Fruit fly (Drosophila melanogaster) whole organism, embryonic: Measurements from ENCODE around the gene JMJD4.

ENCODE experiments used
- Blimp-1 ChIP-seq: fragments of 200-800 bp; sonication (Bioruptor generic); optimal IDR thresholded peaks from 3 replicates; lab custom pipeline; 2018; ENCODE audit warnings: missing biosample characterization, missing genetic modification characterization, mild to moderate bottlenecking, moderate library complexity, missing genetic modification reagents
- CG4360 ChIP-seq: fragments of 200-800 bp; sonication (Bioruptor generic); IDR thresholded peaks from 2 replicates; pipeline ENCODE4 v1.3.6; 2022; ENCODE audit warnings: missing biosample characterization, missing genetic modification characterization
- CG6765 ChIP-seq: fragments of 200-800 bp; sonication (Bioruptor generic); optimal IDR thresholded peaks from 3 replicates; lab custom pipeline; 2017; ENCODE audit warnings: missing biosample characterization, mild to moderate bottlenecking, missing genetic modification characterization
- CG7271 ChIP-seq: fragments of 200-800 bp; sonication (Bioruptor generic); optimal IDR thresholded peaks from 2 replicates; lab custom pipeline; 2018; ENCODE audit warnings: missing biosample characterization, mild to moderate bottlenecking, missing genetic modification characterization, moderate library complexity
- CG7372 ChIP-seq: fragments of 200-800 bp; sonication (Bioruptor generic); IDR thresholded peaks from 2 replicates; pipeline ENCODE4 v1.3.6; 2022; ENCODE audit warnings: missing biosample characterization, missing genetic modification characterization
- CG7928 ChIP-seq: fragments of 200-800 bp; sonication (Bioruptor generic); optimal IDR thresholded peaks from 2 replicates; lab custom pipeline; 2017; ENCODE audit warnings: missing biosample characterization, mild to moderate bottlenecking, missing genetic modification characterization
- GATAe ChIP-seq: fragments of 200-800 bp; sonication (Bioruptor generic); conservative IDR thresholded peaks from 2 replicates; pipeline ENCODE4 v1.3.6; 2022; ENCODE audit warnings: missing biosample characterization, missing genetic modification characterization
- Rx ChIP-seq: fragments of 200-800 bp; sonication (Bioruptor generic); IDR thresholded peaks from 2 replicates; pipeline ENCODE4 v1.3.6; 2022; ENCODE audit warnings: missing biosample characterization, missing genetic modification characterization
- Usf ChIP-seq: fragments of 200-800 bp; sonication (Bioruptor generic); optimal IDR thresholded peaks from 2 replicates; lab custom pipeline; 2017; ENCODE audit warnings: missing genotype, missing biosample characterization, missing genetic modification characterization
- chif ChIP-seq, 2 experiments: fragments of 200-800 bp; sonication (Bioruptor generic); optimal IDR thresholded peaks; 3 replicates each; lab custom pipeline; 2016; ENCODE audit warnings: missing biosample characterization in 2 of 2, missing genetic modification characterization in 2 of 2
- lola ChIP-seq, 3 experiments: fragments of >200 bp in 2 of 3; fragments of 200-800 bp in 1 of 3; sonication (Bioruptor generic) in 1 of 3; optimal IDR thresholded peaks; 2 replicates each; lab custom pipeline; 2017 to 2019; ENCODE audit warnings: missing biosample characterization in 3 of 3, missing genetic modification characterization in 3 of 3, mild to moderate bottlenecking in 1 of 3, moderate library complexity in 1 of 3
- sug ChIP-seq: fragments of 200-800 bp; optimal IDR thresholded peaks from 2 replicates; lab custom pipeline; 2019; ENCODE audit warnings: missing biosample characterization, mild to moderate bottlenecking, missing genetic modification characterization, moderate library complexity
- yki ChIP-seq: fragments of >200 bp; optimal IDR thresholded peaks from 3 replicates; lab custom pipeline; 2018

dm6 chr2L:18148552-18149219, 10.4 kb downstream of the JMJD4 start:
- TF ChIP-seq CG7928 (GFP tag; lab: Kevin White, UChicago): peak; percentile 14
- TF ChIP-seq chif (GFP tag; optimal IDR thresholded peaks at IDR 0.05; lab: Kevin White, UChicago): peak in 1 of 2 experiments; percentile 74
- peak; percentile 37 for TF ChIP-seq CG7271 (tag; lab: Kevin White, UChicago)
- peak; percentile 92 for TF ChIP-seq GATAe (GFP tag; lab: Robert Waterston, UW)
- no peak for TF ChIP-seq Usf (GFP tag; lab: Kevin White, UChicago)
- TF ChIP-seq yki: no peak
- peak; percentile 77 for TF ChIP-seq sug (tag; lab: Kevin White, UChicago)
- peak in 1 of 3 experiments; percentile 52 for TF ChIP-seq lola (GFP tag; optimal IDR thresholded peaks at IDR 0.05; lab: Kevin White, UChicago)
- TF ChIP-seq CG7372 (GFP tag; lab: Robert Waterston, UW): no peak
- peak; percentile 67 for TF ChIP-seq Blimp-1 (GFP tag; lab: Kevin White, UChicago)
- no peak for TF ChIP-seq CG4360 (GFP tag; lab: Robert Waterston, UW)
- peak; percentile 72 for TF ChIP-seq CG6765 (GFP tag; lab: Kevin White, UChicago)
- TF ChIP-seq Rx (GFP tag; lab: Robert Waterston, UW): no peak
